Worm (Caenorhabditis elegans) whole organism, L4 larva: ENCODE results near the gene ZK616.65.
A peak's percentile ranks its signal among the peaks of the same experiment; 100 is the strongest.

Experiments used
- D1046.2 ChIP-seq: fragments of 200-800 bp; sonication (Bioruptor generic); IDR thresholded peaks from 2 replicates; pipeline ENCODE4 v1.3.6; 2022; ENCODE audit warnings: missing genetic modification characterization, missing compliant biosample characterization
- F37D6.2 ChIP-seq: sonication (generic microtip); optimal IDR thresholded peaks from 2 replicates; lab custom pipeline; 2016; ENCODE audit warnings: mild to moderate bottlenecking, missing genetic modification characterization, missing compliant biosample characterization
- F49E8.2 ChIP-seq: sonication (generic microtip); optimal IDR thresholded peaks from 2 replicates; lab custom pipeline; 2016; ENCODE audit warnings: missing compliant biosample characterization, mild to moderate bottlenecking, missing genetic modification characterization, borderline replicate concordance
- R02D3.7 ChIP-seq: fragments of 150-350 bp; sonication (generic microtip); optimal IDR thresholded peaks from 3 replicates; lab custom pipeline; 2014; ENCODE audit warnings: missing biosample characterization, missing genetic modification characterization
- T20F7.1 ChIP-seq: fragments of 200-800 bp; sonication (Bioruptor generic); optimal IDR thresholded peaks from 2 replicates; lab custom pipeline; 2018; ENCODE audit warnings: mild to moderate bottlenecking, missing genetic modification characterization, missing compliant biosample characterization
- T26A8.4 ChIP-seq: fragments of 200-800 bp; sonication (Bioruptor generic); IDR thresholded peaks from 2 replicates; pipeline ENCODE4 v1.3.6; 2022; ENCODE audit warnings: missing genetic modification characterization, missing compliant biosample characterization
- Y5F2A.4 ChIP-seq: fragments of 200-800 bp; sonication (Bioruptor generic); optimal IDR thresholded peaks from 2 replicates; lab custom pipeline; 2018; ENCODE audit warnings: mild to moderate bottlenecking, missing genetic modification characterization, missing compliant biosample characterization
- ZK546.5 ChIP-seq, 2 experiments: sonication (generic microtip); optimal IDR thresholded peaks; 2 replicates each; lab custom pipeline; 2017; ENCODE audit warnings: missing biosample characterization in 2 of 2, missing genetic modification characterization in 2 of 2
- aha-1 ChIP-seq: fragments of 150-350 bp; peaks from one replicate; lab custom pipeline; 2014; ENCODE audit warnings: missing biosample characterization, missing genetic modification characterization
- ama-1 ChIP-seq: fragments of 150-350 bp; optimal IDR thresholded peaks from 2 replicates; lab custom pipeline; 2014; ENCODE audit warnings: inconsistent platforms, mixed read lengths
- ceh-32 ChIP-seq: sonication (generic microtip); optimal IDR thresholded peaks from 2 replicates; lab custom pipeline; 2016; ENCODE audit warnings: mild to moderate bottlenecking, missing genetic modification characterization, missing compliant biosample characterization; ENCODE audit not compliant: poor library complexity
- cey-2 ChIP-seq: sonication (generic microtip); optimal IDR thresholded peaks from 3 replicates; lab custom pipeline; 2017; ENCODE audit warnings: missing genetic modification characterization, mild to moderate bottlenecking, missing compliant biosample characterization, antibody characterized with exemption, borderline replicate concordance; ENCODE audit not compliant: insufficient read depth
- daf-12 ChIP-seq: fragments of 150-350 bp; optimal IDR thresholded peaks from 2 replicates; lab custom pipeline; 2014; ENCODE audit warnings: missing biosample characterization, missing genetic modification reagents, missing genetic modification characterization
- dmd-8 ChIP-seq: fragments of 200-800 bp; sonication (Bioruptor generic); IDR thresholded peaks from 2 replicates; pipeline ENCODE4 v1.3.6; 2022; ENCODE audit warnings: missing genetic modification characterization, missing compliant biosample characterization
- duxl-1 ChIP-seq: sonication (generic microtip); optimal IDR thresholded peaks from 2 replicates; lab custom pipeline; 2016; ENCODE audit warnings: mild to moderate bottlenecking, missing genetic modification characterization, moderate library complexity, missing compliant biosample characterization; ENCODE audit not compliant: poor library complexity
- egl-27 ChIP-seq: sonication (generic microtip); optimal IDR thresholded peaks from 3 replicates; lab custom pipeline; 2017; ENCODE audit warnings: missing biosample characterization, missing genetic modification reagents, missing genetic modification characterization
- fos-1 ChIP-seq: fragments of 150-350 bp; optimal IDR thresholded peaks from 2 replicates; lab custom pipeline; 2014; ENCODE audit warnings: missing biosample characterization, missing genetic modification characterization
- hlh-11 ChIP-seq: fragments of 200-800 bp; sonication (Bioruptor generic); optimal IDR thresholded peaks from 2 replicates; lab custom pipeline; 2018; ENCODE audit warnings: mild to moderate bottlenecking, missing genetic modification characterization, missing compliant biosample characterization
- hmg-1.1 ChIP-seq: fragments of 200-800 bp; sonication (Bioruptor generic); IDR thresholded peaks from 2 replicates; pipeline ENCODE4 v1.3.6; 2022; ENCODE audit warnings: missing genetic modification reagents, missing genetic modification characterization, missing compliant biosample characterization
- lim-7 ChIP-seq: fragments of 200-800 bp; sonication (Bioruptor generic); IDR thresholded peaks from 2 replicates; pipeline ENCODE4 v1.3.6; 2022; ENCODE audit warnings: missing genetic modification characterization, missing compliant biosample characterization
- lin-1 ChIP-seq: fragments of 200-800 bp; sonication (Bioruptor generic); IDR thresholded peaks from 2 replicates; pipeline ENCODE4 v1.3.6; 2022; ENCODE audit warnings: missing genetic modification reagents, missing genetic modification characterization, missing compliant biosample characterization
- lin-29 ChIP-seq: fragments of 200-800 bp; sonication (Bioruptor generic); IDR thresholded peaks from 2 replicates; pipeline ENCODE4 v1.3.6; 2022; ENCODE audit warnings: missing genetic modification reagents, missing genetic modification characterization, missing compliant biosample characterization
- lin-38 ChIP-seq: fragments of 200-800 bp; sonication (Bioruptor generic); IDR thresholded peaks from 2 replicates; pipeline ENCODE4 v1.3.6; 2022; ENCODE audit warnings: missing genetic modification reagents, missing genetic modification characterization, missing compliant biosample characterization
- lsy-2 ChIP-seq, 2 experiments: fragments of 150-350 bp in 1 of 2; sonication (generic microtip) in 1 of 2; optimal IDR thresholded peaks; 2 replicates each; lab custom pipeline; 2014 to 2017; ENCODE audit warnings: missing biosample characterization in 2 of 2, missing genetic modification characterization in 2 of 2
- madf-5 ChIP-seq, 2 experiments: fragments of 200-800 bp; sonication (Bioruptor generic); IDR thresholded peaks; 2 replicates each; pipeline ENCODE4 v1.3.6; 2022; ENCODE audit warnings: missing compliant biosample characterization in 2 of 2, missing genetic modification characterization in 2 of 2
- madf-9 ChIP-seq: fragments of 200-800 bp; sonication (Bioruptor generic); conservative IDR thresholded peaks from 2 replicates; pipeline ENCODE4 v1.3.6; 2022; ENCODE audit warnings: missing genetic modification reagents, missing genetic modification characterization, missing compliant biosample characterization
- mep-1 ChIP-seq: fragments of 150-350 bp; sonication (generic microtip); optimal IDR thresholded peaks from 3 replicates; lab custom pipeline; 2014; ENCODE audit warnings: missing biosample characterization, missing genetic modification characterization
- mxl-2 ChIP-seq: fragments of 200-800 bp; sonication (Bioruptor generic); conservative IDR thresholded peaks from 2 replicates; pipeline ENCODE4 v1.3.6; 2022; ENCODE audit warnings: missing genetic modification reagents, missing genetic modification characterization, missing compliant biosample characterization
- nhr-10 ChIP-seq: fragments of 150-350 bp; optimal IDR thresholded peaks from 2 replicates; lab custom pipeline; 2014; ENCODE audit warnings: missing biosample characterization, missing genetic modification characterization
- nhr-111 ChIP-seq: fragments of 200-800 bp; sonication (Bioruptor generic); optimal IDR thresholded peaks from 2 replicates; lab custom pipeline; 2018; ENCODE audit warnings: mild to moderate bottlenecking, missing genetic modification characterization, missing compliant biosample characterization
- nhr-237 ChIP-seq: sonication (generic microtip); optimal IDR thresholded peaks from 2 replicates; lab custom pipeline; 2017; ENCODE audit warnings: missing biosample characterization, missing genetic modification characterization
- nhr-25 ChIP-seq: sonication (generic microtip); optimal IDR thresholded peaks from 2 replicates; lab custom pipeline; 2017; ENCODE audit warnings: missing genetic modification characterization, mild to moderate bottlenecking, missing compliant biosample characterization, antibody characterized with exemption, moderate library complexity, borderline replicate concordance; ENCODE audit not compliant: insufficient read depth
- nhr-28 ChIP-seq: fragments of 150-350 bp; optimal IDR thresholded peaks from 2 replicates; lab custom pipeline; 2014; ENCODE audit warnings: missing biosample characterization, missing genetic modification characterization
- nhr-48 ChIP-seq: sonication (generic microtip); optimal IDR thresholded peaks from 2 replicates; lab custom pipeline; 2016; ENCODE audit warnings: mild to moderate bottlenecking, missing genetic modification characterization, missing compliant biosample characterization
- nhr-6 ChIP-seq: fragments of 150-350 bp; optimal IDR thresholded peaks from 2 replicates; lab custom pipeline; 2014; ENCODE audit warnings: missing biosample characterization, missing genetic modification characterization
- nhr-76 ChIP-seq: fragments of 150-350 bp; optimal IDR thresholded peaks from 2 replicates; lab custom pipeline; 2014; ENCODE audit warnings: missing biosample characterization, missing genetic modification characterization
- nhr-77 ChIP-seq: fragments of 150-350 bp; optimal IDR thresholded peaks from 2 replicates; lab custom pipeline; 2014; ENCODE audit warnings: missing biosample characterization, missing genetic modification characterization
- php-3 ChIP-seq: fragments of 200-800 bp; sonication (Bioruptor generic); IDR thresholded peaks from 2 replicates; pipeline ENCODE4 v1.3.6; 2022; ENCODE audit warnings: missing genetic modification reagents, missing genetic modification characterization, missing compliant biosample characterization
- saeg-2 ChIP-seq: fragments of 200-800 bp; sonication (Bioruptor generic); IDR thresholded peaks from 2 replicates; pipeline ENCODE4 v1.3.6; 2022; ENCODE audit warnings: missing genetic modification reagents, missing genetic modification characterization, missing compliant biosample characterization
- set-16 ChIP-seq: fragments of 200-800 bp; sonication (Bioruptor generic); IDR thresholded peaks from 2 replicates; pipeline ENCODE4 v1.3.6; 2022; ENCODE audit warnings: missing genetic modification reagents, missing genetic modification characterization, missing compliant biosample characterization
- skn-1 ChIP-seq: fragments of 150-350 bp; optimal IDR thresholded peaks from 2 replicates; lab custom pipeline; 2014; ENCODE audit warnings: missing biosample characterization, missing genetic modification characterization
- snpc-4 ChIP-seq: fragments of 150-350 bp; optimal IDR thresholded peaks from 2 replicates; lab custom pipeline; 2014; ENCODE audit warnings: missing biosample characterization, missing genetic modification characterization
- spr-3 ChIP-seq: fragments of 200-800 bp; sonication (Bioruptor generic); optimal IDR thresholded peaks from 2 replicates; lab custom pipeline; 2018; ENCODE audit warnings: mild to moderate bottlenecking, missing genetic modification characterization, missing compliant biosample characterization
- tra-1 ChIP-seq: fragments of 200-800 bp; sonication (Bioruptor generic); IDR thresholded peaks from 2 replicates; pipeline ENCODE4 v1.3.6; 2022; ENCODE audit warnings: missing genetic modification reagents, missing genetic modification characterization, missing compliant biosample characterization
- unc-130 ChIP-seq: sonication (generic microtip); optimal IDR thresholded peaks from 2 replicates; lab custom pipeline; 2016; ENCODE audit warnings: missing genetic modification reagents, missing genetic modification characterization, missing compliant biosample characterization
- unc-39 ChIP-seq: sonication (generic microtip); optimal IDR thresholded peaks from 2 replicates; lab custom pipeline; 2017; ENCODE audit warnings: missing biosample characterization, missing genetic modification characterization
- unc-62 ChIP-seq, 3 experiments: fragments of 150-350 bp in 1 of 3; sonication (generic microtip); optimal IDR thresholded peaks in 2 of 3; peaks in 1 of 3; 1 replicate in 1 of 3; 2 replicates in 2 of 3; lab custom pipeline; 2014 to 2017; ENCODE audit warnings: missing biosample characterization in 3 of 3, missing genetic modification characterization in 3 of 3, missing genetic modification reagents in 3 of 3, missing genotype in 1 of 3
- zfp-2 ChIP-seq: sonication (generic microtip); optimal IDR thresholded peaks from 2 replicates; lab custom pipeline; 2016; ENCODE audit warnings: mild to moderate bottlenecking, missing genetic modification characterization, missing compliant biosample characterization
- zfp-3 ChIP-seq: fragments of 200-800 bp; sonication (Bioruptor generic); conservative IDR thresholded peaks from 2 replicates; pipeline ENCODE4 v1.3.6; 2022; ENCODE audit warnings: missing genetic modification reagents, missing genetic modification characterization, missing compliant biosample characterization
- zip-11 ChIP-seq: fragments of 200-800 bp; sonication (Bioruptor generic); IDR thresholded peaks from 2 replicates; pipeline ENCODE4 v1.3.6; 2022; ENCODE audit warnings: missing genetic modification characterization, missing compliant biosample characterization
- ztf-11 ChIP-seq: fragments of 150-350 bp; optimal IDR thresholded peaks from 2 replicates; lab custom pipeline; 2014; ENCODE audit warnings: missing biosample characterization, missing genetic modification characterization

Gene ZK616.65

ce11 chrIV:5388477-5389065, 22.4 kb downstream of the ZK616.65 start, which contains the start of gene elo-6:
elo-6 (minus strand) TSS chrIV:5388559.
- TF ChIP-seq hlh-11 (tag; lab: Kevin White, UChicago): peak; percentile 79
- TF ChIP-seq lin-29 (GFP tag; lab: Robert Waterston, UW): no peak
- TF ChIP-seq zip-11 (GFP tag; lab: Robert Waterston, UW): no peak
- no peak for TF ChIP-seq unc-62 (GFP tag; optimal IDR thresholded peaks at IDR 0.05 in 1 of 2; lab: Kevin White, UChicago)
- TF ChIP-seq unc-62 (tag; optimal IDR thresholded peaks at IDR 0.05; lab: Kevin White, UChicago): no peak
- no peak for TF ChIP-seq daf-12 (tag; lab: Kevin White, UChicago)
- peak in 1 of 2 experiments; percentile 45 for TF ChIP-seq lsy-2 (tag; optimal IDR thresholded peaks at IDR 0.05; lab: Kevin White, UChicago)
- TF ChIP-seq nhr-48 (tag; lab: Kevin White, UChicago): peak; percentile 12
- TF ChIP-seq nhr-6 (tag; lab: Kevin White, UChicago): no peak
- no peak for TF ChIP-seq unc-39 (tag; lab: Kevin White, UChicago)
- no peak for TF ChIP-seq skn-1
- no peak for TF ChIP-seq R02D3.7 (tag; lab: Kevin White, UChicago)
- no peak for TF ChIP-seq spr-3 (GFP tag; lab: Kevin White, UChicago)
- no peak for TF ChIP-seq hmg-1.1 (GFP tag; lab: Robert Waterston, UW)
- TF ChIP-seq D1046.2 (GFP tag; lab: Robert Waterston, UW): no peak
- TF ChIP-seq nhr-25 (tag; lab: Kevin White, UChicago): no peak
- TF ChIP-seq nhr-10 (tag; lab: Kevin White, UChicago): peak; percentile 71
- TF ChIP-seq egl-27: no peak
- TF ChIP-seq saeg-2 (GFP tag; lab: Robert Waterston, UW): no peak
- TF ChIP-seq ceh-32 (tag; lab: Kevin White, UChicago): no peak
- TF ChIP-seq nhr-76 (tag; lab: Kevin White, UChicago): no peak
- TF ChIP-seq fos-1 (tag; lab: Kevin White, UChicago): no peak
- 0 out of 2 replicates have a peak, but pooled peaks have one; percentile 7 for TF ChIP-seq tra-1 (GFP tag; lab: Robert Waterston, UW)
- TF ChIP-seq mxl-2: no peak
- TF ChIP-seq lin-1 (GFP tag; lab: Robert Waterston, UW): peak; percentile 58; the same call in 1 of the 2 replicates
- TF ChIP-seq T26A8.4: no peak
- no peak for TF ChIP-seq F37D6.2 (tag; lab: Kevin White, UChicago)
- no peak for TF ChIP-seq cey-2
- TF ChIP-seq zfp-3 (GFP tag; lab: Robert Waterston, UW): no peak
- TF ChIP-seq ama-1 (lab: Kevin White, UChicago): peak; percentile 73
- no peak for TF ChIP-seq T20F7.1 (GFP tag; lab: Kevin White, UChicago)
- no peak for TF ChIP-seq aha-1
- TF ChIP-seq dmd-8: no peak
- TF ChIP-seq nhr-111 (GFP tag; lab: Kevin White, UChicago): no peak
- no peak for TF ChIP-seq lim-7 (GFP tag; lab: Robert Waterston, UW)
- TF ChIP-seq madf-5 (GFP tag; IDR thresholded peaks at IDR 0.05; lab: Robert Waterston, UW): no peak
- TF ChIP-seq ztf-11 (tag; lab: Kevin White, UChicago): no peak
- TF ChIP-seq nhr-28 (tag; lab: Kevin White, UChicago): peak; percentile 93
- no peak for TF ChIP-seq zfp-2
- TF ChIP-seq madf-9: 0 out of 2 replicates have a peak, but pooled peaks have one; percentile 20
- 0 out of 2 replicates have a peak, but pooled peaks have one; percentile 10 for TF ChIP-seq lin-38 (GFP tag; lab: Robert Waterston, UW)
- TF ChIP-seq mep-1 (tag; lab: Kevin White, UChicago): peak; percentile 63
- no peak for TF ChIP-seq unc-130
- TF ChIP-seq nhr-237: no peak
- TF ChIP-seq F49E8.2 (tag; lab: Kevin White, UChicago): no peak
- peak; percentile 90 for TF ChIP-seq php-3 (GFP tag; lab: Robert Waterston, UW)
- TF ChIP-seq nhr-77: peak; percentile 68
- no peak for TF ChIP-seq set-16 (GFP tag; lab: Robert Waterston, UW)
- no peak for TF ChIP-seq Y5F2A.4 (GFP tag; lab: Kevin White, UChicago)
- no peak for TF ChIP-seq duxl-1
- no peak for TF ChIP-seq snpc-4 (tag; lab: Kevin White, UChicago)
- no peak for TF ChIP-seq ZK546.5 (tag; optimal IDR thresholded peaks at IDR 0.05; lab: Kevin White, UChicago)
